Fruit fly (Drosophila melanogaster) whole organism, wandering third instar larva: ENCODE measurements around the gene Cyp4ac2.
A peak's percentile ranks its signal among the peaks of the same experiment; 100 is the strongest.

Source experiments
- Abd-B ChIP-seq: fragments of >200 bp; optimal IDR thresholded peaks from 2 replicates; lab custom pipeline; 2017; ENCODE audit warnings: missing biosample characterization, missing genetic modification characterization
- CG32264 ChIP-seq: fragments of 200-800 bp; sonication (Bioruptor generic); optimal IDR thresholded peaks from 2 replicates; lab custom pipeline; 2016; ENCODE audit warnings: missing biosample characterization, missing genetic modification characterization
- CG9705 ChIP-seq: fragments of 200-800 bp; sonication (Bioruptor generic); optimal IDR thresholded peaks from 2 replicates; lab custom pipeline; 2018; ENCODE audit warnings: missing biosample characterization, mild to moderate bottlenecking, missing genetic modification characterization
- CrebA ChIP-seq: fragments of 200-800 bp; sonication (Bioruptor generic); optimal IDR thresholded peaks from 2 replicates; lab custom pipeline; 2016; ENCODE audit warnings: missing biosample characterization, mild to moderate bottlenecking, missing genetic modification characterization, borderline replicate concordance
- Dfd ChIP-seq: fragments of >200 bp; optimal IDR thresholded peaks from 2 replicates; lab custom pipeline; 2017; ENCODE audit warnings: missing biosample characterization, missing genetic modification characterization
- Dif ChIP-seq: fragments of 200-275, 200-300 bp; sonication (Bioruptor generic); optimal IDR thresholded peaks from 2 replicates; lab custom pipeline; 2018; ENCODE audit warnings: missing biosample characterization, missing genetic modification characterization; ENCODE audit not compliant: partially characterized antibody
- GATAd ChIP-seq: sonication (Bioruptor generic); optimal IDR thresholded peaks from 2 replicates; lab custom pipeline; 2016; ENCODE audit warnings: missing biosample characterization, missing genetic modification characterization
- HLH106 ChIP-seq: fragments of 200-800 bp; optimal IDR thresholded peaks from 3 replicates; lab custom pipeline; 2019; ENCODE audit warnings: missing biosample characterization, mild to moderate bottlenecking, missing genetic modification characterization, moderate library complexity
- Hnf4 ChIP-seq: fragments of 200-800 bp; sonication (Bioruptor generic); optimal IDR thresholded peaks from 2 replicates; lab custom pipeline; 2016; ENCODE audit warnings: missing biosample characterization, mild to moderate bottlenecking, missing genetic modification characterization
- Hr78 ChIP-seq: fragments of >200 bp; optimal IDR thresholded peaks from 2 replicates; lab custom pipeline; 2017; ENCODE audit warnings: missing biosample characterization, missing genetic modification characterization
- Hr83 ChIP-seq: fragments of 200-300 bp; sonication (Bioruptor generic); optimal IDR thresholded peaks from 2 replicates; lab custom pipeline; 2016; ENCODE audit warnings: missing biosample characterization, mild to moderate bottlenecking, missing genetic modification characterization, moderate library complexity; ENCODE audit not compliant: poor library complexity, severe bottlenecking
- Jra ChIP-seq: sonication (Bioruptor generic); optimal IDR thresholded peaks from 2 replicates; lab custom pipeline; 2016; ENCODE audit warnings: missing biosample characterization, missing genetic modification characterization
- Mio ChIP-seq: sonication (Bioruptor generic); optimal IDR thresholded peaks from 2 replicates; lab custom pipeline; 2016; ENCODE audit warnings: missing biosample characterization, missing genetic modification characterization
- Myc ChIP-seq: fragments of >200 bp; optimal IDR thresholded peaks from 2 replicates; lab custom pipeline; 2017
- OdsH ChIP-seq: fragments of 200-800 bp; sonication (Bioruptor generic); optimal IDR thresholded peaks from 2 replicates; lab custom pipeline; 2016; ENCODE audit warnings: missing biosample characterization, mild to moderate bottlenecking, missing genetic modification characterization
- Rel ChIP-seq, 2 experiments: fragments of 200-800 bp; sonication (Bioruptor generic) in 1 of 2; optimal IDR thresholded peaks; 2 replicates in 1 of 2; 3 replicates in 1 of 2; lab custom pipeline; 2016 to 2019; ENCODE audit warnings: mild to moderate bottlenecking in 2 of 2, missing biosample characterization in 2 of 2, missing genetic modification characterization in 2 of 2, moderate library complexity in 1 of 2
- Sp1 ChIP-seq: fragments of 200-800 bp; sonication (Bioruptor generic); optimal IDR thresholded peaks from 3 replicates; lab custom pipeline; 2019; ENCODE audit warnings: missing biosample characterization, mild to moderate bottlenecking, missing genetic modification characterization, moderate library complexity
- Vsx2 ChIP-seq: fragments of 200-300, 225-300 bp; sonication (Bioruptor generic); optimal IDR thresholded peaks from 2 replicates; lab custom pipeline; 2018; ENCODE audit warnings: missing biosample characterization, missing genetic modification characterization; ENCODE audit not compliant: partially characterized antibody
- br ChIP-seq: fragments of 200-800 bp; sonication (Bioruptor generic); optimal IDR thresholded peaks from 2 replicates; lab custom pipeline; 2016; ENCODE audit warnings: missing biosample characterization, missing genetic modification characterization
- brk ChIP-seq: fragments of 200-800 bp; sonication (Bioruptor generic); optimal IDR thresholded peaks from 2 replicates; lab custom pipeline; 2016; ENCODE audit warnings: missing biosample characterization, mild to moderate bottlenecking, missing genetic modification characterization
- dl ChIP-seq, 2 experiments: fragments of 175-275, 200-275 bp in 1 of 2; fragments of 200-275 bp in 1 of 2; sonication (Bioruptor generic); optimal IDR thresholded peaks; lab custom pipeline; 2018; ENCODE audit warnings: mild to moderate bottlenecking in 2 of 2, missing biosample characterization in 2 of 2, missing genetic modification characterization in 2 of 2, moderate library complexity in 2 of 2; ENCODE audit not compliant: partially characterized antibody in 2 of 2, insufficient read depth in 1 of 2
- dmrt93B ChIP-seq: fragments of 200-800 bp; sonication (Bioruptor generic); optimal IDR thresholded peaks from 2 replicates; lab custom pipeline; 2018; ENCODE audit warnings: missing biosample characterization, mild to moderate bottlenecking, missing genetic modification characterization
- dsf ChIP-seq: sonication (Bioruptor generic); optimal IDR thresholded peaks from 2 replicates; lab custom pipeline; 2016; ENCODE audit warnings: missing biosample characterization, missing genetic modification characterization, borderline replicate concordance
- ey ChIP-seq: fragments of 200-800 bp; sonication (Bioruptor generic); optimal IDR thresholded peaks from 2 replicates; lab custom pipeline; 2016; ENCODE audit warnings: missing biosample characterization, missing genetic modification characterization
- foxo ChIP-seq, 2 experiments: fragments of 200-800 bp; sonication (Bioruptor generic); optimal IDR thresholded peaks; 2 replicates in 1 of 2; 3 replicates in 1 of 2; lab custom pipeline; 2016 to 2017; ENCODE audit warnings: missing biosample characterization in 2 of 2, missing genetic modification characterization in 2 of 2
- fru ChIP-seq: fragments of 200-800 bp; sonication (Bioruptor generic); optimal IDR thresholded peaks from 3 replicates; lab custom pipeline; 2016; ENCODE audit warnings: missing biosample characterization, mild to moderate bottlenecking, missing genetic modification characterization
- h ChIP-seq: fragments of 200-800 bp; sonication (Bioruptor generic); optimal IDR thresholded peaks from 3 replicates; lab custom pipeline; 2016; ENCODE audit warnings: missing biosample characterization, mild to moderate bottlenecking, missing genetic modification characterization
- jim ChIP-seq: fragments of 175-275, 200-325 bp; sonication (Bioruptor generic); optimal IDR thresholded peaks from 2 replicates; lab custom pipeline; 2016; ENCODE audit warnings: missing biosample characterization, mild to moderate bottlenecking, missing genetic modification characterization
- pan ChIP-seq: fragments of >200 bp; optimal IDR thresholded peaks from 2 replicates; lab custom pipeline; 2017
- psq ChIP-seq: fragments of 200-800 bp; sonication (Bioruptor generic); optimal IDR thresholded peaks from 3 replicates; lab custom pipeline; 2017; ENCODE audit warnings: missing biosample characterization, mild to moderate bottlenecking, missing genetic modification characterization, moderate library complexity
- rgr ChIP-seq: fragments of 200-800 bp; sonication (Bioruptor generic); optimal IDR thresholded peaks from 3 replicates; lab custom pipeline; 2016; ENCODE audit warnings: missing biosample characterization, mild to moderate bottlenecking, missing genetic modification characterization
- sage ChIP-seq: fragments of 200-800 bp; sonication (Bioruptor generic); optimal IDR thresholded peaks from 2 replicates; lab custom pipeline; 2016; ENCODE audit warnings: missing biosample characterization, mild to moderate bottlenecking, missing genetic modification characterization
- sv ChIP-seq: fragments of 200-800 bp; sonication (Bioruptor generic); optimal IDR thresholded peaks from 3 replicates; lab custom pipeline; 2016; ENCODE audit warnings: missing biosample characterization, missing genetic modification characterization
- tai ChIP-seq: sonication (Bioruptor generic); optimal IDR thresholded peaks from 2 replicates; lab custom pipeline; 2016; ENCODE audit warnings: missing biosample characterization, missing genetic modification characterization
- usp ChIP-seq: fragments of >200 bp; optimal IDR thresholded peaks from 2 replicates; lab custom pipeline; 2017; ENCODE audit warnings: missing biosample characterization, missing genetic modification characterization
- woc ChIP-seq: sonication (Bioruptor generic); optimal IDR thresholded peaks from 2 replicates; lab custom pipeline; 2016; ENCODE audit warnings: missing biosample characterization, mild to moderate bottlenecking, missing genetic modification characterization

The Cyp4ac2 gene

dm6 chr2L:5256036-5256846 lies 10.0 kb upstream of the Cyp4ac2 start (continued):
- TF ChIP-seq CG32264 (GFP tag; lab: Kevin White, UChicago), result no peak

- TF ChIP-seq psq (no peak), dmrt93B (GFP tag; lab: Kevin White, UChicago) (no peak), Vsx2 (no peak), ey (no peak), Mio (no peak), pan (lab: Kevin White, UChicago) (no peak), Hr78 (GFP tag; lab: Kevin White, UChicago) (no peak), OdsH (GFP tag; lab: Kevin White, UChicago) (no peak), usp (no peak), dl (GFP tag; optimal IDR thresholded peaks at IDR 0.05; lab: Kevin White, UChicago; ENCODE audit: insufficient read depth in 1 of 2, partially characterized antibody in 2 of 2) (no peak), CG9705 (GFP tag; lab: Kevin White, UChicago) (no peak), woc (GFP tag; lab: Kevin White, UChicago) (no peak), br (GFP tag; lab: Kevin White, UChicago) (no peak), tai (GFP tag; lab: Kevin White, UChicago) (no peak), GATAd (GFP tag; lab: Kevin White, UChicago) (no peak), Hr83 (GFP tag; lab: Kevin White, UChicago) (no peak), sv (GFP tag; lab: Kevin White, UChicago) (no peak)
Observed at dm6 chr2L:5259076-5259843, 6.9 kb upstream of the Cyp4ac2 start.

- TF ChIP-seq Hr83 (GFP tag; lab: Kevin White, UChicago), result no peak
- TF ChIP-seq Jra (GFP tag; lab: Kevin White, UChicago), result no peak
- no peak for TF ChIP-seq tai (GFP tag; lab: Kevin White, UChicago)
Observed at dm6 chr2L:5260267-5260666, 5.9 kb upstream of the Cyp4ac2 start.

dm6 chr2L:5261223-5261984 lies 4.8 kb upstream of the Cyp4ac2 start:
- TF ChIP-seq dsf (GFP tag; lab: Kevin White, UChicago) (peak; percentile 32), sv (GFP tag; lab: Kevin White, UChicago) (no peak), h (GFP tag; lab: Kevin White, UChicago) (peak; percentile 92), brk (GFP tag; lab: Kevin White, UChicago) (peak; percentile 84), CrebA (GFP tag; lab: Kevin White, UChicago) (no peak), OdsH (GFP tag; lab: Kevin White, UChicago) (peak; percentile 85), rgr (GFP tag; lab: Kevin White, UChicago) (peak; percentile 90), jim (GFP tag; lab: Kevin White, UChicago) (no peak), Rel (GFP tag; optimal IDR thresholded peaks at IDR 0.05; lab: Kevin White, UChicago) (peak; percentile 66), Rel (tag; optimal IDR thresholded peaks at IDR 0.05; lab: Kevin White, UChicago) (peak; percentile 70), tai (GFP tag; lab: Kevin White, UChicago) (peak; percentile 63), fru (GFP tag; lab: Kevin White, UChicago) (peak; percentile 90), sage (GFP tag; lab: Kevin White, UChicago) (peak; percentile 85), Abd-B (no peak), Jra (GFP tag; lab: Kevin White, UChicago) (peak; percentile 71), br (GFP tag; lab: Kevin White, UChicago) (peak; percentile 92), Dfd (GFP tag; lab: Kevin White, UChicago) (no peak), CG9705 (GFP tag; lab: Kevin White, UChicago) (peak; percentile 84), Hr83 (GFP tag; lab: Kevin White, UChicago) (no peak), HLH106 (peak; percentile 92), dl (GFP tag; optimal IDR thresholded peaks at IDR 0.05; lab: Kevin White, UChicago; ENCODE audit: insufficient read depth in 1 of 2, partially characterized antibody in 2 of 2) (no peak), GATAd (GFP tag; lab: Kevin White, UChicago) (no peak), Sp1 (GFP tag; lab: Kevin White, UChicago) (peak; percentile 86), usp (no peak), Dif (GFP tag; lab: Kevin White, UChicago) (no peak), psq (peak; percentile 86), Myc (no peak), Vsx2 (no peak), Hnf4 (peak; percentile 84), Hr78 (GFP tag; lab: Kevin White, UChicago) (no peak), foxo (GFP tag; optimal IDR thresholded peaks at IDR 0.05; lab: Kevin White, UChicago) (peak; percentile 38 to 91), dmrt93B (GFP tag; lab: Kevin White, UChicago) (peak; percentile 66), woc (GFP tag; lab: Kevin White, UChicago) (peak; percentile 91), ey (peak; percentile 85), pan (lab: Kevin White, UChicago) (no peak)
